Worm (Caenorhabditis elegans) whole organism, midembryonic: ENCODE data around the gene R02F2.9.

Experiments used
- T22C8.4 ChIP-seq: fragments of 200-800 bp; sonication (Bioruptor generic); IDR thresholded peaks from 2 replicates; pipeline ENCODE4 v1.3.6; 2022; ENCODE audit warnings: missing genetic modification characterization, missing compliant biosample characterization
- cog-1 ChIP-seq: sonication (generic microtip); optimal IDR thresholded peaks from 2 replicates; lab custom pipeline; 2016; ENCODE audit warnings: missing genetic modification characterization, missing compliant biosample characterization
- flt-1 ChIP-seq: fragments of 200-800 bp; sonication (Bioruptor generic); IDR thresholded peaks from 2 replicates; pipeline ENCODE4 v1.3.6; 2022; ENCODE audit warnings: missing genetic modification characterization, missing compliant biosample characterization
- klf-2 ChIP-seq: fragments of 200-800 bp; sonication (Bioruptor generic); conservative IDR thresholded peaks from 2 replicates; pipeline ENCODE4 v1.3.6; 2022; ENCODE audit warnings: missing genetic modification reagents, missing genetic modification characterization, missing compliant biosample characterization
- med-1 ChIP-seq: sonication (generic microtip); optimal IDR thresholded peaks from 2 replicates; lab custom pipeline; 2017; ENCODE audit warnings: missing genetic modification characterization, mild to moderate bottlenecking, missing compliant biosample characterization, antibody characterized with exemption, missing genetic modification reagents; ENCODE audit not compliant: insufficient read depth
- ref-1 ChIP-seq: fragments of 200-800 bp; sonication (Bioruptor generic); conservative IDR thresholded peaks from 2 replicates; pipeline ENCODE4 v1.3.6; 2022; ENCODE audit warnings: missing genetic modification reagents, missing genetic modification characterization, missing compliant biosample characterization
- tab-1 ChIP-seq: fragments of 200-800 bp; sonication (Bioruptor generic); IDR thresholded peaks from 2 replicates; pipeline ENCODE4 v1.3.6; 2022; ENCODE audit warnings: missing genetic modification characterization, missing compliant biosample characterization
- ztf-23 ChIP-seq: fragments of 200-800 bp; sonication (Bioruptor generic); IDR thresholded peaks from 2 replicates; pipeline ENCODE4 v1.3.6; 2022; ENCODE audit warnings: missing genetic modification reagents, missing genetic modification characterization, missing compliant biosample characterization
- ztf-29 ChIP-seq: fragments of 200-800 bp; sonication (Bioruptor generic); IDR thresholded peaks from 2 replicates; pipeline ENCODE4 v1.3.6; 2022; ENCODE audit warnings: missing genetic modification reagents, missing genetic modification characterization, missing compliant biosample characterization

R02F2.9 gene

ce11 chrIII:5500732-5501131 lies 1.7 kb downstream of the R02F2.9 start:
- TF ChIP-seq tab-1 (GFP tag; lab: Robert Waterston, UW) = no peak
- no peak for TF ChIP-seq ref-1 (GFP tag; lab: Robert Waterston, UW)
- TF ChIP-seq med-1 = no peak
- TF ChIP-seq ztf-23 (GFP tag; lab: Robert Waterston, UW) = no peak
- TF ChIP-seq klf-2 = no peak
- no peak for TF ChIP-seq ztf-29
- no peak for TF ChIP-seq flt-1 (GFP tag; lab: Robert Waterston, UW)
- no peak for TF ChIP-seq T22C8.4 (GFP tag; lab: Robert Waterston, UW)
- TF ChIP-seq cog-1 (tag; lab: Kevin White, UChicago) = no peak

DNA sequence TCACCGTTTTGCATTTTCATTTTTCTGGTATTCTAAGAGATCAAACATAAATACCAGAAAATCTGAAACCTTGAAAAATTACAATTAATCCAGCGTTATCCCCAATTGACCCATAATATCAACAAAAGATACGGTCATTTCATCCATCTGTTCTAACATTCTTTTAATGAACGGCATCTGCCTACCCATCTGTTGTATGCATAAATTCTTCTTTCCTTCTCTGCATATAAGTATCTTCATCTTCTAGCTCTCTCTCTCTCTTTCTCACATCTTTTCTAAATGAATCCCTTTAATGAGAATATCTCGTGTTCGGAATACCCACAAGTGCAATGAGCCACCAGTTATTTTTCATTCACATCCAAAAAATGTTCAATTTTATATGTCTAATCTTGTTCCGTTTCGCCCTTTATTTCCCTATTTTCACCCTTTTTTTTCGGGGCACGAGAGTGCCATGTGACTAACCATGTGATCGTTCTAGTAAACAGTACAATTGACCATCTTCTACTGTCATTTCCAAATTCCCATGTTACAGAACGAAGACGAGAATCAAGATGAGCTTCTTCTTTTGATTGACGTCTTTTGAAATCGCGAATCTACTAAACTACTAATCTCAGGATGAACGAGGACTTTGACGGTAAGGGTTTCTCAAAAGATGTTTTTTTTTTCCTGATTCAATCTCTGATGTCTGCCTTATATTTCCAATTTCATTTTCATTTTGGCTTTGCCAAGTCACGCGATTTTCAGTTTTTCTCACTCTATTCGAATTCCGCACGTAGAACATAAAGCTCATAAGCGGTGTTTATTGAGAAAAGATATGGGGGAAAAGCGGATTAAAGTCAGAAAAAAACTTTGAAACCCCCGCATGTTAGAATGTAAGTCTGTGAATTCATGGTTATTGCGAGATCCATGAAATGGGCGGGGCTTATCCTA lies 2.6 kb downstream of the R02F2.9 start, which contains the start of gene R02F2.1:
R02F2.1 (plus strand) TSS at position 528 of the 930 bp plus-strand sequence.
- no peak for TF ChIP-seq flt-1 (GFP tag; lab: Robert Waterston, UW)
- TF ChIP-seq ztf-29 = no peak
- no peak for TF ChIP-seq tab-1 (GFP tag; lab: Robert Waterston, UW)
- TF ChIP-seq klf-2 = no peak
- TF ChIP-seq med-1 = no peak
- TF ChIP-seq ref-1 (GFP tag; lab: Robert Waterston, UW) = no peak
- TF ChIP-seq ztf-23 (GFP tag; lab: Robert Waterston, UW) = no peak
- TF ChIP-seq cog-1 (tag; lab: Kevin White, UChicago) = no peak
- TF ChIP-seq T22C8.4 (GFP tag; lab: Robert Waterston, UW) = no peak

DNA sequence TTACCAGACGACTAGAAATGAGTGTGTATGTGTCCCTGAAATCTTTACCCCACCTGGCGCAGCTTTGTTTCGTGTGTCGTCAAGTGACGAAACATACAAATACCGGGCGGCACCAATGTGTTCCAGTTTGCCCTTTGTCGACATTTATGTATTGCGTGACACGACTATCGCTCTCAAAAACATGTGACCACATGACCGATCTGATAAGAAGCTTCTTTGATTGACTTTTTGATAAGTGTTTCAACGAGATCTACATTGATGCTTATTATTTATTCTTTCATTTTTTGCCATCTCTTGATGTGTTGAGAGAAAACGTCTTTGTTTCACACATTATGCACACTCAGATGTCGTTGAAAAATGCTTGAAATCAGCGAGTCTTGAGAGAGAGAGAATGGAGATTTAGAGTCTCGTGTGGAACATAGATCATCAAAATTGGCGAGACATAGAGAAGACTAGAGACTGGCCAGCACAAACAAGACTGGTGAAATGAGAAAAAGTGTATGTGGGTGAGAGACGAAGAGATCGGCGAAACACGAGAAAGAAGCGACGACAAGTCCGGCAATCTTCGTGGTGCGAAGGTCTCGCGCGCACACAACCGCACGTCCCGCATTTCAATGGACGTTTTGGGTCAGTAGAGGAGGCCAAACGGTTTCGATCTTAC lies 4.1 kb downstream of the R02F2.9 start:
- TF ChIP-seq tab-1 (GFP tag; lab: Robert Waterston, UW) = no peak
- no peak for TF ChIP-seq T22C8.4 (GFP tag; lab: Robert Waterston, UW)
- TF ChIP-seq ref-1 (GFP tag; lab: Robert Waterston, UW) = peak; percentile 43; the same call in 1 of the 2 replicates
- TF ChIP-seq med-1 = no peak
- TF ChIP-seq cog-1 (tag; lab: Kevin White, UChicago) = peak; percentile 56
- no peak for TF ChIP-seq flt-1 (GFP tag; lab: Robert Waterston, UW)
- TF ChIP-seq klf-2 = no peak
- no peak for TF ChIP-seq ztf-23 (GFP tag; lab: Robert Waterston, UW)
- no peak for TF ChIP-seq ztf-29

- TF ChIP-seq ref-1 (GFP tag; lab: Robert Waterston, UW) (no peak), klf-2 (no peak), T22C8.4 (GFP tag; lab: Robert Waterston, UW) (no peak), cog-1 (tag; lab: Kevin White, UChicago) (no peak), ztf-29 (no peak), ztf-23 (GFP tag; lab: Robert Waterston, UW) (no peak), flt-1 (GFP tag; lab: Robert Waterston, UW) (no peak), med-1 (no peak), tab-1 (GFP tag; lab: Robert Waterston, UW) (no peak)
Observed at ce11 chrIII:5503669-5504068, 4.7 kb downstream of the R02F2.9 start.

- TF ChIP-seq ref-1 (GFP tag; lab: Robert Waterston, UW) (no peak), flt-1 (GFP tag; lab: Robert Waterston, UW) (0 out of 2 replicates have a peak, but pooled peaks have one; percentile 16), tab-1 (GFP tag; lab: Robert Waterston, UW) (no peak)
Observed at ce11 chrIII:5504164-5504563, 5.2 kb downstream of the R02F2.9 start.

DNA sequence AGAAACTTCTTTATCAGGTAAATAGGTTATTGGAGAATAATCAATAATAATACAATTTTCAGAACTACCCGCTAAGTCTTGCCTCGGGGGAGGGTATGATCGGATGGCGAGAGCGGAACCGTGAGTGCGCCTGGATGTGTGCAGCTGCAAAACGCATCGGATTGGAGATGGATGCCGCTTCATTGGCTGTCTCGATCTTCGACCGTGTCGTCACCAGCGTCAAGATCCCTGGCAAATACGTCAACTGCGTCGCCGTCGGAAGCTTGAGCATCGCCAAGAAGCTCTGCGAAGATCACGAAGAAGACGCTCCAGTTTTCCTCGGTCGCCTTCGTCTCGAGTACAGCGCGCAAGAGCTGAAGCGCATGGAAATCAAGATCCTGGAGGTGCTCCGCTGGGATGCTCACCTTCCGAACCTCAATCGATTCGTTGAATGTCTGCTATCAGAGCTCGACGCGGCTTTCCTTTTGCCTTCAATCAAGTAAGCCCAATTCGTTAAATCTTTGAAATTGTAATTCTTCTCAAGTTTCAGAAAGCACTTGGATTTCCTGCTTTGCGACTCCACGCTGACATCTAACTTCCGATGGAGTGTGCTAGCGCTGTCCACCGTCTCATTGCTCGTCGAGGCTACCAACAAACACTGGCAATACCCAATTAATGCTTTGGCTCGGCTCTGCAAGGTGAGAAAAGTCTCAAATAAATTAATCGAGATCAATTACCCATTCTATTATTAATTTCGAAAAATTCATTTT lies 5.9 kb downstream of the R02F2.9 start:
- TF ChIP-seq ref-1 (GFP tag; lab: Robert Waterston, UW) (no peak), cog-1 (tag; lab: Kevin White, UChicago) (no peak), flt-1 (GFP tag; lab: Robert Waterston, UW) (0 out of 2 replicates have a peak, but pooled peaks have one; percentile 54)

ce11 chrIII:5505474-5506022 lies 6.6 kb downstream of the R02F2.9 start:
- no peak for TF ChIP-seq ztf-29
- 0 out of 2 replicates have a peak, but pooled peaks have one; percentile 9 for TF ChIP-seq tab-1 (GFP tag; lab: Robert Waterston, UW)

- TF ChIP-seq med-1 = no peak
- TF ChIP-seq ztf-23 (GFP tag; lab: Robert Waterston, UW) = 0 out of 2 replicates have a peak, but pooled peaks have one; percentile 52
- TF ChIP-seq tab-1 (GFP tag; lab: Robert Waterston, UW) = no peak
Observed at ce11 chrIII:5506023-5506597, 7.1 kb downstream of the R02F2.9 start.

DNA sequence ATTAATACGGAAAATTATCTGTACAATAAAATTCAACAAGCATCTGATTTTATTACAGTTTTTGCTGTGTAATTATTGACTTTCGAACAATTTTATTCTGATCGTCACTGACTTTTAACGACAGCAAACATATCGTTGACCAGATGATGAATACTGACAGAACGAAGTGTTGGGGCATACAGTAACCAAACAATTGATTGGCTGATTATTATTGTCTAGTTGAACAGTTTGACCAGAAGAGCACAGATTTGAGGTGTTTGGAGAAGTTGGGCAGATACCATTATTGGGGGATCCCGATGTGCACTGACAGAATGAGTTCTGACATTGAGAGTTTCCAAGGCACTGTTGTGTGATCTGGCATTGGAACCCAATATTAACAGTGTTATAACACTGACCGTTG lies 7.9 kb downstream of the R02F2.9 start:
- TF ChIP-seq T22C8.4 (GFP tag; lab: Robert Waterston, UW) (no peak), med-1 (no peak), ztf-23 (GFP tag; lab: Robert Waterston, UW) (no peak), cog-1 (tag; lab: Kevin White, UChicago) (no peak), flt-1 (GFP tag; lab: Robert Waterston, UW) (no peak), klf-2 (no peak), tab-1 (GFP tag; lab: Robert Waterston, UW) (no peak), ref-1 (GFP tag; lab: Robert Waterston, UW) (no peak)
